Worm (Caenorhabditis elegans) whole organism, young adult: Measurements from ENCODE around the gene srbc-59.

ENCODE experiments used
- B0019.2 ChIP-seq: fragments of 200-800 bp; sonication (Bioruptor generic); conservative IDR thresholded peaks from 2 replicates; pipeline ENCODE4 v1.3.6; 2022; ENCODE audit warnings: missing genetic modification reagents, missing genetic modification characterization, missing compliant biosample characterization
- B0035.1 ChIP-seq: sonication (generic microtip); optimal IDR thresholded peaks from 2 replicates; lab custom pipeline; 2016; ENCODE audit warnings: missing genetic modification characterization, mild to moderate bottlenecking, missing compliant biosample characterization, missing genotype, missing genetic modification reagents
- C06A6.2 ChIP-seq: fragments of 200-800 bp; sonication (Bioruptor generic); conservative IDR thresholded peaks from 2 replicates; pipeline ENCODE4 v1.3.6; 2022; ENCODE audit warnings: missing genetic modification characterization, missing compliant biosample characterization
- D2030.7 ChIP-seq: fragments of 200-800 bp; sonication (Bioruptor generic); IDR thresholded peaks from 2 replicates; pipeline ENCODE4 v1.3.6; 2022; ENCODE audit warnings: missing genetic modification reagents, missing genetic modification characterization, missing compliant biosample characterization
- F10E7.11 ChIP-seq: sonication (generic microtip); optimal IDR thresholded peaks from 2 replicates; lab custom pipeline; 2017; ENCODE audit warnings: mild to moderate bottlenecking, missing genetic modification characterization, moderate library complexity, missing compliant biosample characterization
- F37B4.10 ChIP-seq: fragments of 200-800 bp; sonication (Bioruptor generic); IDR thresholded peaks from 2 replicates; pipeline ENCODE4 v1.3.6; 2022; ENCODE audit warnings: missing genetic modification characterization, missing compliant biosample characterization
- F39B2.1 ChIP-seq: fragments of 200-800 bp; sonication (Bioruptor generic); IDR thresholded peaks from 2 replicates; pipeline ENCODE4 v1.3.6; 2022; ENCODE audit warnings: missing genetic modification reagents, missing genetic modification characterization, missing compliant biosample characterization
- F49E8.2 ChIP-seq: sonication (generic microtip); optimal IDR thresholded peaks from 3 replicates; lab custom pipeline; 2017; ENCODE audit warnings: missing genetic modification characterization, mild to moderate bottlenecking, missing compliant biosample characterization, antibody characterized with exemption, moderate library complexity; ENCODE audit not compliant: insufficient read depth
- F52B5.7 ChIP-seq: sonication (generic microtip); optimal IDR thresholded peaks from 2 replicates; lab custom pipeline; 2016; ENCODE audit warnings: mild to moderate bottlenecking, missing genetic modification characterization, missing compliant biosample characterization
- F57C9.4 ChIP-seq: sonication (generic microtip); optimal IDR thresholded peaks from 2 replicates; lab custom pipeline; 2017; ENCODE audit warnings: mild to moderate bottlenecking, missing genetic modification characterization, missing compliant biosample characterization
- T07F8.4 ChIP-seq: sonication (generic microtip); optimal IDR thresholded peaks from 2 replicates; lab custom pipeline; 2016; ENCODE audit warnings: mild to moderate bottlenecking, missing genetic modification characterization, moderate library complexity, missing compliant biosample characterization
- T26A5.8 ChIP-seq: sonication (generic microtip); optimal IDR thresholded peaks from 2 replicates; lab custom pipeline; 2016; ENCODE audit warnings: missing genetic modification characterization, missing compliant biosample characterization
- Y56A3A.18 ChIP-seq: fragments of 200-800 bp; sonication (Bioruptor generic); IDR thresholded peaks from 2 replicates; pipeline ENCODE4 v1.3.6; 2022; ENCODE audit warnings: missing genetic modification reagents, missing genetic modification characterization, missing compliant biosample characterization
- Y67H2A.10 ChIP-seq: fragments of 200-800 bp; sonication (Bioruptor generic); conservative IDR thresholded peaks from 2 replicates; pipeline ENCODE4 v1.3.6; 2022; ENCODE audit warnings: missing genetic modification reagents, missing genetic modification characterization, missing compliant biosample characterization
- Y79H2A.3 ChIP-seq: fragments of 200-800 bp; sonication (Bioruptor generic); conservative IDR thresholded peaks from 2 replicates; pipeline ENCODE4 v1.3.6; 2022; ENCODE audit warnings: missing genetic modification reagents, missing genetic modification characterization, missing compliant biosample characterization
- ama-1 ChIP-seq, 3 experiments: fragments of 150-350 bp in 1 of 3; sonication (generic microtip) in 2 of 3; optimal IDR thresholded peaks; 2 replicates each; lab custom pipeline; 2014 to 2018; ENCODE audit warnings: missing biosample characterization in 2 of 3, missing genetic modification characterization in 2 of 3, missing genetic modification reagents in 2 of 3
- atf-7 ChIP-seq: sonication (generic microtip); optimal IDR thresholded peaks from 2 replicates; lab custom pipeline; 2017; ENCODE audit warnings: mild to moderate bottlenecking, missing genetic modification characterization, missing compliant biosample characterization
- attf-3 ChIP-seq: fragments of 200-800 bp; sonication (Bioruptor generic); conservative IDR thresholded peaks from 2 replicates; pipeline ENCODE4 v1.3.6; 2022; ENCODE audit warnings: missing genetic modification reagents, missing genetic modification characterization, missing compliant biosample characterization
- attf-5 ChIP-seq: fragments of 200-800 bp; sonication (Bioruptor generic); optimal IDR thresholded peaks from 2 replicates; lab custom pipeline; 2018; ENCODE audit warnings: mild to moderate bottlenecking, missing genetic modification characterization, missing compliant biosample characterization
- ccch-3 ChIP-seq: fragments of 200-800 bp; sonication (Bioruptor generic); optimal IDR thresholded peaks from 2 replicates; lab custom pipeline; 2018; ENCODE audit warnings: mild to moderate bottlenecking, missing genetic modification characterization, missing compliant biosample characterization
- cebp-2 ChIP-seq: fragments of 200-800 bp; sonication (Bioruptor generic); IDR thresholded peaks from 2 replicates; pipeline ENCODE4 v1.3.6; 2022; ENCODE audit warnings: missing genetic modification characterization, missing compliant biosample characterization
- ceh-100 ChIP-seq: fragments of 200-800 bp; sonication (Bioruptor generic); IDR thresholded peaks from 2 replicates; pipeline ENCODE4 v1.3.6; 2022; ENCODE audit warnings: missing genetic modification reagents, missing genetic modification characterization, missing compliant biosample characterization
- dox-1 ChIP-seq: fragments of 200-800 bp; sonication (Bioruptor generic); IDR thresholded peaks from 2 replicates; pipeline ENCODE4 v1.3.6; 2022; ENCODE audit warnings: missing genetic modification reagents, missing genetic modification characterization, missing compliant biosample characterization
- efl-1 ChIP-seq: fragments of 150-350 bp; optimal IDR thresholded peaks from 2 replicates; lab custom pipeline; 2014; ENCODE audit warnings: missing biosample characterization, missing genetic modification reagents, missing genetic modification characterization
- egl-44 ChIP-seq: fragments of 200-800 bp; sonication (Bioruptor generic); IDR thresholded peaks from 2 replicates; pipeline ENCODE4 v1.3.6; 2022; ENCODE audit warnings: missing genetic modification reagents, missing genetic modification characterization, missing compliant biosample characterization
- ekl-4 ChIP-seq: fragments of 200-800 bp; sonication (Bioruptor generic); IDR thresholded peaks from 2 replicates; pipeline ENCODE4 v1.3.6; 2022; ENCODE audit warnings: missing genetic modification reagents, missing genetic modification characterization, missing compliant biosample characterization
- ets-4 ChIP-seq: fragments of 200-800 bp; sonication (Bioruptor generic); optimal IDR thresholded peaks from 2 replicates; lab custom pipeline; 2018; ENCODE audit warnings: mild to moderate bottlenecking, missing genetic modification characterization, missing compliant biosample characterization
- hmg-20 ChIP-seq: fragments of 200-800 bp; sonication (Bioruptor generic); IDR thresholded peaks from 2 replicates; pipeline ENCODE4 v1.3.6; 2022; ENCODE audit warnings: missing genetic modification reagents, missing genetic modification characterization, missing compliant biosample characterization
- lag-1 ChIP-seq: fragments of 200-800 bp; sonication (Bioruptor generic); IDR thresholded peaks from 2 replicates; pipeline ENCODE4 v1.3.6; 2022; ENCODE audit warnings: missing genetic modification reagents, missing genetic modification characterization, missing compliant biosample characterization
- lin-26 ChIP-seq: fragments of 200-800 bp; sonication (Bioruptor generic); IDR thresholded peaks from 2 replicates; pipeline ENCODE4 v1.3.6; 2022; ENCODE audit warnings: missing genetic modification reagents, missing genetic modification characterization, missing compliant biosample characterization
- lin-40 ChIP-seq: sonication (generic microtip); optimal IDR thresholded peaks from 2 replicates; lab custom pipeline; 2016; ENCODE audit warnings: missing genetic modification characterization, mild to moderate bottlenecking, missing compliant biosample characterization, missing genotype, missing genetic modification reagents
- lin-54 ChIP-seq: fragments of 200-800 bp; sonication (Bioruptor generic); optimal IDR thresholded peaks from 2 replicates; lab custom pipeline; 2018; ENCODE audit warnings: mild to moderate bottlenecking, missing genetic modification characterization, missing compliant biosample characterization
- mel-28 ChIP-seq: sonication (generic microtip); optimal IDR thresholded peaks from 2 replicates; lab custom pipeline; 2016; ENCODE audit warnings: borderline replicate concordance, mild to moderate bottlenecking, missing genetic modification characterization, missing compliant biosample characterization
- mxl-1 ChIP-seq: sonication (generic microtip); optimal IDR thresholded peaks from 2 replicates; lab custom pipeline; 2016; ENCODE audit warnings: missing genetic modification characterization, missing compliant biosample characterization
- nfya-2 ChIP-seq: fragments of 200-800 bp; sonication (Bioruptor generic); IDR thresholded peaks from 2 replicates; pipeline ENCODE4 v1.3.6; 2022; ENCODE audit warnings: missing genetic modification reagents, missing genetic modification characterization, missing compliant biosample characterization
- nfyb-1 ChIP-seq: fragments of 200-800 bp; sonication (Bioruptor generic); IDR thresholded peaks from 2 replicates; pipeline ENCODE4 v1.3.6; 2022; ENCODE audit warnings: missing genetic modification reagents, missing genetic modification characterization, missing compliant biosample characterization
- nhr-120 ChIP-seq: fragments of 200-800 bp; sonication (Bioruptor generic); IDR thresholded peaks from 2 replicates; pipeline ENCODE4 v1.3.6; 2022; ENCODE audit warnings: missing genetic modification characterization, missing compliant biosample characterization
- nhr-27 ChIP-seq: fragments of 200-800 bp; sonication (Bioruptor generic); optimal IDR thresholded peaks from 2 replicates; lab custom pipeline; 2018; ENCODE audit warnings: mild to moderate bottlenecking, missing genetic modification characterization, moderate library complexity, missing compliant biosample characterization
- pha-4 ChIP-seq: fragments of 150-350 bp; sonication (generic microtip); optimal IDR thresholded peaks from 2 replicates; lab custom pipeline; 2014; ENCODE audit warnings: missing biosample characterization, missing genetic modification reagents, missing genetic modification characterization
- rpc-1 ChIP-seq, 2 experiments: fragments of 150-350 bp in 1 of 2; sonication (generic microtip) in 1 of 2; optimal IDR thresholded peaks; 2 replicates each; lab custom pipeline; 2014 to 2018; ENCODE audit warnings: missing biosample characterization in 1 of 2, missing genetic modification characterization in 1 of 2, missing genetic modification reagents in 1 of 2, missing genotype in 1 of 2
- sdz-38 ChIP-seq: sonication (generic microtip); optimal IDR thresholded peaks from 2 replicates; lab custom pipeline; 2016; ENCODE audit warnings: missing genotype, missing genetic modification characterization, missing compliant biosample characterization
- sptf-2 ChIP-seq: fragments of 200-800 bp; sonication (Bioruptor generic); optimal IDR thresholded peaks from 2 replicates; lab custom pipeline; 2018; ENCODE audit warnings: mild to moderate bottlenecking, missing genetic modification characterization, missing compliant biosample characterization
- tbx-9 ChIP-seq: sonication (generic microtip); optimal IDR thresholded peaks from 2 replicates; lab custom pipeline; 2016; ENCODE audit warnings: borderline replicate concordance, missing genetic modification characterization, inconsistent platforms, missing compliant biosample characterization
- xnd-1 ChIP-seq: sonication (generic microtip); optimal IDR thresholded peaks from 2 replicates; lab custom pipeline; 2016; ENCODE audit warnings: missing genotype, missing genetic modification reagents, missing genetic modification characterization, missing compliant biosample characterization
- zfh-2 ChIP-seq: fragments of 200-800 bp; sonication (Bioruptor generic); conservative IDR thresholded peaks from 2 replicates; pipeline ENCODE4 v1.3.6; 2022; ENCODE audit warnings: missing genetic modification reagents, missing genetic modification characterization, missing compliant biosample characterization
- ztf-22 ChIP-seq: fragments of 200-800 bp; sonication (Bioruptor generic); optimal IDR thresholded peaks from 2 replicates; lab custom pipeline; 2018; ENCODE audit warnings: mild to moderate bottlenecking, missing genetic modification characterization, moderate library complexity, missing compliant biosample characterization
- ztf-26 ChIP-seq: sonication (generic microtip); optimal IDR thresholded peaks from 2 replicates; lab custom pipeline; 2017; ENCODE audit warnings: missing genetic modification characterization, missing compliant biosample characterization
- ztf-3 ChIP-seq: fragments of 200-800 bp; sonication (Bioruptor generic); optimal IDR thresholded peaks from 2 replicates; lab custom pipeline; 2018; ENCODE audit warnings: mild to moderate bottlenecking, missing genetic modification characterization, missing compliant biosample characterization
- ztf-6 ChIP-seq: fragments of 200-800 bp; sonication (Bioruptor generic); IDR thresholded peaks from 2 replicates; pipeline ENCODE4 v1.3.6; 2022; ENCODE audit warnings: missing genetic modification reagents, missing genetic modification characterization, missing compliant biosample characterization

The srbc-59 gene

DNA sequence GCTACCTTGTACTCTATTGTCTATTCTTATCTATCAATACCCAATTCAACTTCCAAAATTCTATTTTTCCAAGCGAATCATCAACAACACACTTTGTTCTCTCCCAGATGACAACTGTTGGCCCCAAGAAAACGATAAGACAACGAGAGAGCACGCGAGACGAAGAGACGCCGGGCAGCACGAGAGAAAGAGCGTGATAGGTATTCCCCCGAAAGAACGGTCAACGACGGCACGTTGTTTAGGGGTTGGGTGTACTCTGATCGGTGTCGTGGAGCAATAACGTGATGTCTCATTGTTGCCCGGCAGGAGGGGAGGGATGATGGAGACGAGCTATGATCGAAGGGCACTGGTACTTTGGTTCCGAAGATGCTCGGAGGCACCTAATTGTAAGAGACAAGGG is 47.1 kb upstream of the srbc-59 start (continued):
- no peak for TF ChIP-seq nfya-2 (GFP tag; lab: Robert Waterston, UW)
- no peak for TF ChIP-seq rpc-1 (optimal IDR thresholded peaks at IDR 0.05; lab: Kevin White, UChicago)
- TF ChIP-seq rpc-1 (tag; optimal IDR thresholded peaks at IDR 0.05; lab: Kevin White, UChicago): no peak
- no peak for TF ChIP-seq Y67H2A.10
- TF ChIP-seq mel-28: no peak
- TF ChIP-seq hmg-20: no peak
- TF ChIP-seq zfh-2 (GFP tag; lab: Robert Waterston, UW): peak; percentile 81
- no peak for TF ChIP-seq Y79H2A.3 (GFP tag; lab: Robert Waterston, UW)
- TF ChIP-seq lag-1 (GFP tag; lab: Robert Waterston, UW): no peak
- no peak for TF ChIP-seq F49E8.2 (tag; lab: Kevin White, UChicago)
- peak; percentile 93 for TF ChIP-seq atf-7
- TF ChIP-seq egl-44 (GFP tag; lab: Robert Waterston, UW): peak; percentile 88; the same call in 1 of the 2 replicates
- TF ChIP-seq cebp-2 (GFP tag; lab: Robert Waterston, UW): 0 out of 2 replicates have a peak, but pooled peaks have one; percentile 61
- no peak for TF ChIP-seq F37B4.10 (GFP tag; lab: Robert Waterston, UW)
- TF ChIP-seq sptf-2 (GFP tag; lab: Kevin White, UChicago): no peak
- TF ChIP-seq ztf-6 (GFP tag; lab: Robert Waterston, UW): no peak
- no peak for TF ChIP-seq D2030.7 (GFP tag; lab: Robert Waterston, UW)
- peak; percentile 73 for TF ChIP-seq lin-26 (GFP tag; lab: Robert Waterston, UW)
- peak; percentile 75 for TF ChIP-seq lin-40 (tag; lab: Kevin White, UChicago)
- peak; percentile 32 for TF ChIP-seq B0035.1 (tag; lab: Kevin White, UChicago)
- peak; percentile 81 for TF ChIP-seq attf-5
- TF ChIP-seq F57C9.4 (tag; lab: Kevin White, UChicago): no peak
- TF ChIP-seq nhr-27 (tag; lab: Kevin White, UChicago): no peak
- peak; percentile 60; the same call in 1 of the 2 replicates for TF ChIP-seq dox-1 (GFP tag; lab: Robert Waterston, UW)
- peak; percentile 84 for TF ChIP-seq C06A6.2 (GFP tag; lab: Robert Waterston, UW)
- TF ChIP-seq T26A5.8: no peak
- TF ChIP-seq ceh-100 (GFP tag; lab: Robert Waterston, UW): no peak
- no peak for TF ChIP-seq ccch-3
- no peak for TF ChIP-seq F10E7.11 (tag; lab: Kevin White, UChicago)
- TF ChIP-seq T07F8.4 (tag; lab: Kevin White, UChicago): no peak
- TF ChIP-seq xnd-1 (tag; lab: Kevin White, UChicago): no peak
- no peak for TF ChIP-seq ztf-3 (GFP tag; lab: Kevin White, UChicago)
- TF ChIP-seq F39B2.1: no peak
- no peak for TF ChIP-seq attf-3 (GFP tag; lab: Robert Waterston, UW)
- TF ChIP-seq ama-1 (optimal IDR thresholded peaks at IDR 0.05; lab: Kevin White, UChicago): peak; percentile 1
- TF ChIP-seq ama-1 (GFP tag; optimal IDR thresholded peaks at IDR 0.05; lab: Kevin White, UChicago): no peak
- TF ChIP-seq lin-54 (GFP tag; lab: Kevin White, UChicago): peak; percentile 61
- TF ChIP-seq nhr-120 (GFP tag; lab: Robert Waterston, UW): no peak
- no peak for TF ChIP-seq mxl-1
- TF ChIP-seq B0019.2 (GFP tag; lab: Robert Waterston, UW): no peak
- peak; percentile 83 for TF ChIP-seq ztf-26
- TF ChIP-seq efl-1 (GFP tag; lab: Kevin White, UChicago): no peak
- TF ChIP-seq F52B5.7 (tag; lab: Kevin White, UChicago): peak; percentile 76
- no peak for TF ChIP-seq tbx-9 (tag; lab: Kevin White, UChicago)
- peak; percentile 89 for TF ChIP-seq nfyb-1 (GFP tag; lab: Robert Waterston, UW)
- no peak for TF ChIP-seq sdz-38 (tag; lab: Kevin White, UChicago)
- peak; percentile 84 for TF ChIP-seq ets-4 (GFP tag; lab: Kevin White, UChicago)
- TF ChIP-seq pha-4: peak; percentile 93
- peak; percentile 93 for TF ChIP-seq ztf-22 (GFP tag; lab: Kevin White, UChicago)
- TF ChIP-seq Y56A3A.18 (GFP tag; lab: Robert Waterston, UW): peak; percentile 46; the same call in 1 of the 2 replicates
- peak; percentile 78 for TF ChIP-seq ekl-4 (GFP tag; lab: Robert Waterston, UW)
